Worm (Caenorhabditis elegans): Measurements from ENCODE around the gene F13A2.10.

DNA sequence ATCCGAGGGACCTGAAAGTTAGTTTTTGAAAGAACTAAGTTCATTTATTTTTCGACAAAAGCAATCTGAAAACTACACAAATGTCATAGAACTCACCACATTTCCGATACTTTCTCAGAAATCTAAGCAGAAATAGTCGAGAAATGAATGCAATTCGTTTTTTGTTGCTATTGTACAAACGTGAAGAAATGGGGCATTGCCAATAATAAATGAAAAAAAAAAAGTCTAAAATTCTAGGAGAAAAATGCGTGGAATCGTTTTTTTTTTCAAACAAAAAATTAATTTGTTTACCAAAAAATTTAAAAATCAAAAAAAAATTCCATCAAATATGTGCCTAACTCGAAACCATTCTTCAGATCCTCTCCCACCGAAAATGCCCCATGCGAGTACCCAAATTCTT, 25.6 kb upstream of the F13A2.10 start, which contains the start of gene Y47D7A.17:
- TF ChIP-seq ces-1 (GFP tag; optimal IDR thresholded peaks at IDR 0.05) (no peak), pqm-1 (tag; optimal IDR thresholded peaks at IDR 0.05) (no peak), nhr-85 (tag) (no peak), nhr-11 (tag; optimal IDR thresholded peaks at IDR 0.05) (no peak), Y116A8C.19 (tag; optimal IDR thresholded peaks at IDR 0.05; ENCODE audit: borderline replicate concordance) (no peak), rnt-1 (tag; optimal IDR thresholded peaks at IDR 0.05) (no peak)
